Worm (Caenorhabditis elegans) whole organism, late embryonic: ENCODE results near the gene cpr-9.

ENCODE experiments used
- ets-4 ChIP-seq: sonication (generic microtip); optimal IDR thresholded peaks from 2 replicates; lab custom pipeline; 2016; ENCODE audit warnings: missing genetic modification characterization, missing compliant biosample characterization
- fkh-10 ChIP-seq: fragments of 150-350 bp; optimal IDR thresholded peaks from 2 replicates; lab custom pipeline; 2014; ENCODE audit warnings: missing biosample characterization, missing genetic modification reagents, missing genetic modification characterization
- hlh-8 ChIP-seq: sonication (generic microtip); optimal IDR thresholded peaks from 2 replicates; lab custom pipeline; 2016; ENCODE audit warnings: missing genotype, missing genetic modification characterization, missing compliant biosample characterization
- nfya-1 ChIP-seq: sonication (generic microtip); optimal IDR thresholded peaks from 2 replicates; lab custom pipeline; 2017; ENCODE audit warnings: missing genetic modification characterization, mild to moderate bottlenecking, missing compliant biosample characterization, antibody characterized with exemption, moderate library complexity
- nhr-11 ChIP-seq: fragments of 150-350 bp; optimal IDR thresholded peaks from 2 replicates; lab custom pipeline; 2014; ENCODE audit warnings: missing biosample characterization, missing genetic modification characterization
- pag-3 ChIP-seq: sonication (generic microtip); optimal IDR thresholded peaks from 2 replicates; lab custom pipeline; 2016; ENCODE audit warnings: missing compliant biosample characterization, missing genetic modification characterization, borderline replicate concordance
- tbx-2 ChIP-seq: sonication (generic microtip); optimal IDR thresholded peaks from 2 replicates; lab custom pipeline; 2016; ENCODE audit warnings: missing genetic modification characterization, missing compliant biosample characterization
- tbx-7 ChIP-seq: sonication (generic microtip); optimal IDR thresholded peaks from 2 replicates; lab custom pipeline; 2016; ENCODE audit warnings: missing genotype, missing genetic modification characterization, missing compliant biosample characterization

ce11 chrV:11975233-11975632 lies 27.6 kb upstream of the cpr-9 start, which contains the start of gene cpr-1:
- no peak for TF ChIP-seq tbx-2 (tag; lab: Kevin White, UChicago)
- no peak for TF ChIP-seq pag-3 (tag; lab: Kevin White, UChicago)
- no peak for TF ChIP-seq fkh-10
- TF ChIP-seq hlh-8 (tag; lab: Kevin White, UChicago), result no peak
- no peak for TF ChIP-seq tbx-7
- TF ChIP-seq ets-4 (tag; lab: Kevin White, UChicago), result no peak
- TF ChIP-seq nfya-1 (tag; lab: Kevin White, UChicago), result no peak
- no peak for TF ChIP-seq nhr-11 (tag; lab: Kevin White, UChicago)
